Fruit fly (Drosophila melanogaster): ENCODE results near the gene Mp.
A peak's percentile ranks its signal among the peaks of the same experiment; 100 is the strongest.

Mp gene

dm6 chr3L:7009886-7010285 is 11.2 kb downstream of the Mp start:
- TF ChIP-seq CG32264 (GFP tag; optimal IDR thresholded peaks at IDR 0.05) (no peak), sage (GFP tag; optimal IDR thresholded peaks at IDR 0.05) (no peak), tai (GFP tag; optimal IDR thresholded peaks at IDR 0.05) (no peak)

- TF ChIP-seq Dfd (GFP tag; optimal IDR thresholded peaks at IDR 0.05) (no peak), HLH106 (tag; optimal IDR thresholded peaks at IDR 0.05) (no peak), sv (GFP tag; optimal IDR thresholded peaks at IDR 0.05) (no peak), Hnf4 (GFP tag; optimal IDR thresholded peaks at IDR 0.05) (no peak), Myc (optimal IDR thresholded peaks at IDR 0.05) (peak; percentile 38), tai (GFP tag; optimal IDR thresholded peaks at IDR 0.05) (no peak), psq (GFP tag; optimal IDR thresholded peaks at IDR 0.05) (no peak)
Observed at dm6 chr3L:7012271-7012670, 13.6 kb downstream of the Mp start.

dm6 chr3L:7013568-7014305 is 15.1 kb downstream of the Mp start:
- TF ChIP-seq sv (GFP tag; optimal IDR thresholded peaks at IDR 0.05) (no peak), Myc (optimal IDR thresholded peaks at IDR 0.05) (peak; percentile 0), OdsH (GFP tag; optimal IDR thresholded peaks at IDR 0.05) (no peak), Dif (GFP tag; optimal IDR thresholded peaks at IDR 0.05; ENCODE audit: partially characterized antibody) (no peak)

- TF ChIP-seq rgr (GFP tag; optimal IDR thresholded peaks at IDR 0.05) (no peak), sv (GFP tag; optimal IDR thresholded peaks at IDR 0.05) (no peak)
Observed at dm6 chr3L:7026694-7027093, 28.1 kb downstream of the Mp start, which contains the start of gene CG17744. Gene CG17744, minus strand, starts transcription at chr3L:7026794.

- TF ChIP-seq CG9705 (GFP tag; optimal IDR thresholded peaks at IDR 0.05), result no peak
- TF ChIP-seq Rel (GFP tag; optimal IDR thresholded peaks at IDR 0.05), result no peak
- no peak for TF ChIP-seq Rel (tag; optimal IDR thresholded peaks at IDR 0.05)
- no peak for TF ChIP-seq N (GFP tag; optimal IDR thresholded peaks at IDR 0.05)
- TF ChIP-seq CG32264 (GFP tag; optimal IDR thresholded peaks at IDR 0.05), result no peak
- TF ChIP-seq Mio (GFP tag; optimal IDR thresholded peaks at IDR 0.05), result no peak
- TF ChIP-seq brk (GFP tag; optimal IDR thresholded peaks at IDR 0.05), result no peak
- TF ChIP-seq Dfd (GFP tag; optimal IDR thresholded peaks at IDR 0.05), result peak; percentile 61
- no peak for TF ChIP-seq CrebA (GFP tag; optimal IDR thresholded peaks at IDR 0.05; ENCODE audit: borderline replicate concordance)
Observed at dm6 chr3L:7035037-7035436, 36.4 kb downstream of the Mp start.

- peak; percentile 98 for TF ChIP-seq Dfd (GFP tag; optimal IDR thresholded peaks at IDR 0.05)
- no peak for TF ChIP-seq sage (GFP tag; optimal IDR thresholded peaks at IDR 0.05)
Observed at dm6 chr3L:7037843-7038242, 39.2 kb downstream of the Mp start.

- TF ChIP-seq Myc (optimal IDR thresholded peaks at IDR 0.05), result no peak
- no peak for TF ChIP-seq Sp1 (GFP tag; optimal IDR thresholded peaks at IDR 0.05)
- no peak for TF ChIP-seq Dif (GFP tag; optimal IDR thresholded peaks at IDR 0.05; ENCODE audit: partially characterized antibody)
Observed at dm6 chr3L:7058401-7058999, 59.9 kb downstream of the Mp start.

- TF ChIP-seq woc (GFP tag; optimal IDR thresholded peaks at IDR 0.05) (no peak), sv (GFP tag; optimal IDR thresholded peaks at IDR 0.05) (no peak), Dif (GFP tag; optimal IDR thresholded peaks at IDR 0.05; ENCODE audit: partially characterized antibody) (no peak), tai (GFP tag; optimal IDR thresholded peaks at IDR 0.05) (no peak), Hnf4 (GFP tag; optimal IDR thresholded peaks at IDR 0.05) (no peak)
Observed at dm6 chr3L:7066014-7066413, 67.4 kb downstream of the Mp start, which contains the start of gene CG14823. Gene CG14823, plus strand, starts transcription at chr3L:7066314.

dm6 chr3L:7069099-7069498 is 70.5 kb downstream of the Mp start, which contains the start of gene CG32391:
Gene CG32391, minus strand, starts transcription at chr3L:7069199.
- TF ChIP-seq psq (GFP tag; optimal IDR thresholded peaks at IDR 0.05) (no peak), dmrt93B (GFP tag; optimal IDR thresholded peaks at IDR 0.05) (no peak), brk (GFP tag; optimal IDR thresholded peaks at IDR 0.05) (no peak), dl (GFP tag; optimal IDR thresholded peaks at IDR 0.05; ENCODE audit: insufficient read depth in 1 of 2, partially characterized antibody in 2 of 2) (no peak), GATAd (GFP tag; optimal IDR thresholded peaks at IDR 0.05) (no peak), CG32264 (GFP tag; optimal IDR thresholded peaks at IDR 0.05) (no peak), jim (GFP tag; optimal IDR thresholded peaks at IDR 0.05) (no peak)
